Worm (Caenorhabditis elegans) whole organism, L3 larva: ENCODE measurements around the gene F43C1.7.

Experiments
- R02D3.7 ChIP-seq: fragments of 150-350 bp; optimal IDR thresholded peaks from 2 replicates; lab custom pipeline; 2014; ENCODE audit warnings: missing biosample characterization, missing genetic modification characterization
- ZK546.5 ChIP-seq: sonication (generic microtip); optimal IDR thresholded peaks from 2 replicates; lab custom pipeline; 2017; ENCODE audit warnings: missing biosample characterization, missing genetic modification characterization
- aly-2 ChIP-seq: fragments of 150-350 bp; optimal IDR thresholded peaks from 2 replicates; lab custom pipeline; 2014; ENCODE audit warnings: missing biosample characterization, missing genetic modification characterization
- ama-1 ChIP-seq: fragments of 150-350 bp; optimal IDR thresholded peaks from 2 replicates; lab custom pipeline; 2018
- ceh-16 ChIP-seq: sonication (generic microtip); optimal IDR thresholded peaks from 2 replicates; lab custom pipeline; 2017; ENCODE audit warnings: missing biosample characterization, missing genetic modification characterization
- ceh-28 ChIP-seq: fragments of 150-350 bp; optimal IDR thresholded peaks from 2 replicates; lab custom pipeline; 2014; ENCODE audit warnings: missing biosample characterization, missing genetic modification reagents, missing genetic modification characterization
- ceh-82 ChIP-seq: fragments of 150-350 bp; optimal IDR thresholded peaks from 2 replicates; lab custom pipeline; 2014; ENCODE audit warnings: missing biosample characterization, missing genetic modification characterization
- ceh-9 ChIP-seq: sonication (generic microtip); optimal IDR thresholded peaks from 2 replicates; lab custom pipeline; 2018; ENCODE audit warnings: missing biosample characterization, missing genetic modification characterization
- daf-12 ChIP-seq: fragments of 150-350 bp; optimal IDR thresholded peaks from 2 replicates; lab custom pipeline; 2014; ENCODE audit warnings: missing biosample characterization, missing genetic modification reagents, missing genetic modification characterization
- egl-27 ChIP-seq: sonication (generic microtip); optimal IDR thresholded peaks from 4 replicates; lab custom pipeline; 2017; ENCODE audit warnings: missing biosample characterization, missing genetic modification reagents, missing genetic modification characterization
- egl-5 ChIP-seq: fragments of 150-350 bp; optimal IDR thresholded peaks from 2 replicates; lab custom pipeline; 2017; ENCODE audit warnings: missing biosample characterization, missing genetic modification reagents, missing genetic modification characterization, inconsistent platforms
- elt-1 ChIP-seq: fragments of 150-350 bp; optimal IDR thresholded peaks from 2 replicates; lab custom pipeline; 2014; ENCODE audit warnings: missing biosample characterization, missing genetic modification characterization
- elt-2 ChIP-seq: sonication (generic microtip); optimal IDR thresholded peaks from 2 replicates; lab custom pipeline; 2016; ENCODE audit warnings: missing genetic modification reagents, mild to moderate bottlenecking, missing genetic modification characterization, missing compliant biosample characterization
- elt-3 ChIP-seq, 3 experiments: fragments of 150-350 bp in 1 of 3; sonication (generic microtip) in 2 of 3; optimal IDR thresholded peaks; 2 replicates in 2 of 3; 4 replicates in 1 of 3; lab custom pipeline; 2014 to 2017; ENCODE audit warnings: missing biosample characterization in 3 of 3, missing genetic modification characterization in 3 of 3
- eor-1 ChIP-seq, 2 experiments: fragments of 150-350 bp; optimal IDR thresholded peaks; 2 replicates each; lab custom pipeline; 2014 to 2018; ENCODE audit warnings: missing biosample characterization in 2 of 2, missing genetic modification characterization in 2 of 2
- fkh-10 ChIP-seq: sonication (generic microtip); optimal IDR thresholded peaks from 2 replicates; lab custom pipeline; 2017; ENCODE audit warnings: missing biosample characterization, missing genetic modification reagents, missing genetic modification characterization
- fkh-2 ChIP-seq: fragments of 150-350 bp; optimal IDR thresholded peaks from 2 replicates; lab custom pipeline; 2014; ENCODE audit warnings: missing biosample characterization, missing genetic modification reagents, missing genetic modification characterization
- fos-1 ChIP-seq: fragments of 150-350 bp; optimal IDR thresholded peaks from 2 replicates; lab custom pipeline; 2014; ENCODE audit warnings: missing biosample characterization, missing genetic modification characterization
- hmg-11 ChIP-seq: sonication (generic microtip); optimal IDR thresholded peaks from 2 replicates; lab custom pipeline; 2016; ENCODE audit warnings: missing genetic modification characterization, missing compliant biosample characterization
- jun-1 ChIP-seq: fragments of 150-350 bp; optimal IDR thresholded peaks from 2 replicates; lab custom pipeline; 2014; ENCODE audit warnings: missing biosample characterization, missing genetic modification reagents, missing genetic modification characterization
- lin-15B ChIP-seq: fragments of 150-350 bp; optimal IDR thresholded peaks from 2 replicates; lab custom pipeline; 2014; ENCODE audit warnings: missing biosample characterization, missing genetic modification characterization
- lin-39 ChIP-seq: fragments of 150-350 bp; optimal IDR thresholded peaks from 2 replicates; lab custom pipeline; 2018; ENCODE audit warnings: missing biosample characterization, missing genetic modification reagents, missing genetic modification characterization
- lsy-12 ChIP-seq: sonication (generic microtip); optimal IDR thresholded peaks from 2 replicates; lab custom pipeline; 2016; ENCODE audit warnings: mild to moderate bottlenecking, missing genetic modification characterization, missing compliant biosample characterization
- mdl-1 ChIP-seq: fragments of 150-350 bp; optimal IDR thresholded peaks from 2 replicates; lab custom pipeline; 2014; ENCODE audit warnings: missing biosample characterization, missing genetic modification characterization
- mml-1 ChIP-seq: fragments of 150-350 bp; sonication (generic microtip); optimal IDR thresholded peaks from 3 replicates; lab custom pipeline; 2014; ENCODE audit warnings: missing biosample characterization, missing genetic modification characterization
- nfya-1 ChIP-seq: sonication (generic microtip); optimal IDR thresholded peaks from 2 replicates; lab custom pipeline; 2017; ENCODE audit warnings: missing genetic modification characterization, mild to moderate bottlenecking, missing compliant biosample characterization, antibody characterized with exemption, moderate library complexity; ENCODE audit not compliant: insufficient read depth
- nhr-11 ChIP-seq: fragments of 150-350 bp; optimal IDR thresholded peaks from 2 replicates; lab custom pipeline; 2014; ENCODE audit warnings: missing biosample characterization, missing genetic modification characterization
- nhr-12 ChIP-seq: fragments of 150-350 bp; optimal IDR thresholded peaks from 2 replicates; lab custom pipeline; 2014; ENCODE audit warnings: missing biosample characterization, missing genetic modification characterization
- nhr-23 ChIP-seq: fragments of 150-350 bp; optimal IDR thresholded peaks from 2 replicates; lab custom pipeline; 2014; ENCODE audit warnings: missing biosample characterization, missing genetic modification reagents, missing genetic modification characterization
- nhr-237 ChIP-seq: fragments of 150-350 bp; optimal IDR thresholded peaks from 2 replicates; lab custom pipeline; 2014; ENCODE audit warnings: missing biosample characterization, missing genetic modification characterization
- nhr-25 ChIP-seq: sonication (generic microtip); optimal IDR thresholded peaks from 2 replicates; lab custom pipeline; 2017; ENCODE audit warnings: missing biosample characterization, missing genetic modification characterization
- nhr-28 ChIP-seq: fragments of 150-350 bp; optimal IDR thresholded peaks from 2 replicates; lab custom pipeline; 2014; ENCODE audit warnings: missing biosample characterization, missing genetic modification characterization
- nhr-43 ChIP-seq: sonication (generic microtip); optimal IDR thresholded peaks from 2 replicates; lab custom pipeline; 2016; ENCODE audit warnings: mild to moderate bottlenecking, missing genetic modification characterization, missing compliant biosample characterization; ENCODE audit not compliant: poor library complexity, severe bottlenecking
- nhr-67 ChIP-seq: fragments of 150-350 bp; optimal IDR thresholded peaks from 2 replicates; lab custom pipeline; 2014; ENCODE audit warnings: missing biosample characterization, missing genetic modification characterization
- nhr-76 ChIP-seq: fragments of 150-350 bp; sonication (generic microtip); optimal IDR thresholded peaks from 5 replicates; lab custom pipeline; 2014; ENCODE audit warnings: missing biosample characterization, missing genetic modification characterization
- nhr-77 ChIP-seq: fragments of 150-350 bp; optimal IDR thresholded peaks from 2 replicates; lab custom pipeline; 2014; ENCODE audit warnings: missing biosample characterization, missing genetic modification characterization
- pha-4 ChIP-seq: fragments of 150-350 bp; optimal IDR thresholded peaks from 2 replicates; lab custom pipeline; 2014; ENCODE audit warnings: missing biosample characterization, missing genetic modification reagents, missing genetic modification characterization
- pqm-1 ChIP-seq: fragments of 150-350 bp; optimal IDR thresholded peaks from 2 replicates; lab custom pipeline; 2017; ENCODE audit warnings: missing biosample characterization, missing genetic modification characterization, inconsistent platforms
- sea-2 ChIP-seq: fragments of 150-350 bp; sonication (generic microtip); optimal IDR thresholded peaks from 4 replicates; lab custom pipeline; 2014; ENCODE audit warnings: missing biosample characterization, missing genetic modification reagents, missing genetic modification characterization
- skn-1 ChIP-seq: fragments of 150-350 bp; optimal IDR thresholded peaks from 2 replicates; lab custom pipeline; 2014; ENCODE audit warnings: missing biosample characterization, missing genetic modification characterization
- snpc-4 ChIP-seq: fragments of 150-350 bp; optimal IDR thresholded peaks from 2 replicates; lab custom pipeline; 2014; ENCODE audit warnings: missing biosample characterization, missing genetic modification characterization
- tbx-2 ChIP-seq: sonication (generic microtip); optimal IDR thresholded peaks from 2 replicates; lab custom pipeline; 2016; ENCODE audit warnings: mild to moderate bottlenecking, missing genetic modification characterization, missing compliant biosample characterization
- unc-39 ChIP-seq: sonication (generic microtip); optimal IDR thresholded peaks from 4 replicates; lab custom pipeline; 2017; ENCODE audit warnings: missing biosample characterization, missing genetic modification characterization
- unc-62 ChIP-seq: fragments of 150-350 bp; sonication (generic microtip); optimal IDR thresholded peaks from 4 replicates; lab custom pipeline; 2014; ENCODE audit warnings: missing biosample characterization, missing genetic modification reagents, missing genetic modification characterization
- zag-1 ChIP-seq: fragments of 150-350 bp; optimal IDR thresholded peaks from 2 replicates; lab custom pipeline; 2014; ENCODE audit warnings: missing biosample characterization, missing genetic modification characterization
- ztf-11 ChIP-seq: fragments of 150-350 bp; optimal IDR thresholded peaks from 2 replicates; lab custom pipeline; 2014; ENCODE audit warnings: missing biosample characterization, missing genetic modification characterization
- ztf-4 ChIP-seq: fragments of 150-350 bp; optimal IDR thresholded peaks from 2 replicates; lab custom pipeline; 2014; ENCODE audit warnings: missing biosample characterization, missing genetic modification characterization

Gene F43C1.7

ce11 chrIII:4281955-4282618 is 39.7 kb upstream of the F43C1.7 start:
- no peak for TF ChIP-seq skn-1 (tag; lab: Kevin White, UChicago)
- peak; percentile 14 for TF ChIP-seq nhr-76
- peak; percentile 37 for TF ChIP-seq ceh-16
- TF ChIP-seq lsy-12 (tag; lab: Kevin White, UChicago), result peak; percentile 97
- peak; percentile 82 for TF ChIP-seq ceh-82
- peak; percentile 89 for TF ChIP-seq snpc-4 (tag; lab: Kevin White, UChicago)
- TF ChIP-seq aly-2, result peak; percentile 51
- TF ChIP-seq nhr-237 (tag; lab: Kevin White, UChicago), result no peak
- peak; percentile 98 for TF ChIP-seq hmg-11 (tag; lab: Kevin White, UChicago)
- no peak for TF ChIP-seq ceh-9 (tag; lab: Kevin White, UChicago)
- peak; percentile 40 for TF ChIP-seq nhr-28 (tag; lab: Kevin White, UChicago)
- TF ChIP-seq daf-12 (tag; lab: Kevin White, UChicago), result peak; percentile 64
- TF ChIP-seq ztf-11 (tag; lab: Kevin White, UChicago), result no peak
- TF ChIP-seq unc-39 (tag; lab: Kevin White, UChicago), result no peak
- peak in 1 of 3 experiments; percentile 6 for TF ChIP-seq elt-3 (tag; optimal IDR thresholded peaks at IDR 0.05; lab: Kevin White, UChicago)
- peak; percentile 99 for TF ChIP-seq nfya-1 (tag; lab: Kevin White, UChicago)
- TF ChIP-seq nhr-23 (tag; lab: Kevin White, UChicago), result peak; percentile 98
- TF ChIP-seq sea-2 (GFP tag; lab: Kevin White, UChicago), result peak; percentile 77
- TF ChIP-seq lin-15B, result peak; percentile 85
- TF ChIP-seq ZK546.5 (tag; lab: Kevin White, UChicago), result peak; percentile 27
- no peak for TF ChIP-seq mml-1 (tag; lab: Kevin White, UChicago)
- TF ChIP-seq elt-1 (tag; lab: Kevin White, UChicago), result peak; percentile 91
- TF ChIP-seq nhr-25 (tag; lab: Kevin White, UChicago), result peak; percentile 99
- peak; percentile 62 for TF ChIP-seq ama-1 (lab: Kevin White, UChicago)
- peak; percentile 86 for TF ChIP-seq fos-1 (tag; lab: Kevin White, UChicago)
- TF ChIP-seq nhr-11 (tag; lab: Kevin White, UChicago), result peak; percentile 92
- TF ChIP-seq eor-1 (tag; optimal IDR thresholded peaks at IDR 0.05; lab: Kevin White, UChicago), result no peak
- peak; percentile 93 for TF ChIP-seq mdl-1 (tag; lab: Kevin White, UChicago)
- TF ChIP-seq ceh-28, result peak; percentile 96
- peak; percentile 98 for TF ChIP-seq nhr-43
- TF ChIP-seq fkh-10 (GFP tag; lab: Kevin White, UChicago), result peak; percentile 87
- peak; percentile 35 for TF ChIP-seq nhr-77 (tag; lab: Kevin White, UChicago)
- TF ChIP-seq nhr-12 (tag; lab: Kevin White, UChicago), result no peak
- TF ChIP-seq jun-1 (tag; lab: Kevin White, UChicago), result peak; percentile 97
- TF ChIP-seq tbx-2 (tag; lab: Kevin White, UChicago), result peak; percentile 97
- no peak for TF ChIP-seq fkh-2 (tag; lab: Kevin White, UChicago)
- TF ChIP-seq pha-4, result peak; percentile 97
- TF ChIP-seq lin-39 (tag; lab: Kevin White, UChicago), result peak; percentile 95
- peak; percentile 95 for TF ChIP-seq elt-2 (tag; lab: Kevin White, UChicago)
- peak; percentile 85 for TF ChIP-seq ztf-4 (tag; lab: Kevin White, UChicago)
- peak; percentile 74 for TF ChIP-seq pqm-1 (tag; lab: Kevin White, UChicago)
- TF ChIP-seq nhr-67 (tag; lab: Kevin White, UChicago), result no peak
- peak; percentile 92 for TF ChIP-seq egl-5 (tag; lab: Kevin White, UChicago)
- TF ChIP-seq egl-27 (tag; lab: Kevin White, UChicago), result peak; percentile 72
- peak; percentile 85 for TF ChIP-seq R02D3.7 (tag; lab: Kevin White, UChicago)
- TF ChIP-seq zag-1 (tag; lab: Kevin White, UChicago), result peak; percentile 75
- peak; percentile 98 for TF ChIP-seq unc-62 (GFP tag; lab: Kevin White, UChicago)
